Worm (Caenorhabditis elegans) whole organism, early embryonic: ENCODE data around the gene C10C6.7.

ENCODE experiments used
- B0310.2 ChIP-seq: sonication (generic microtip); optimal IDR thresholded peaks from 2 replicates; lab custom pipeline; 2016; ENCODE audit warnings: mild to moderate bottlenecking, missing genetic modification characterization, missing compliant biosample characterization
- F13C5.2 ChIP-seq: sonication (generic microtip); optimal IDR thresholded peaks from 2 replicates; lab custom pipeline; 2017; ENCODE audit warnings: mild to moderate bottlenecking, missing genetic modification characterization, inconsistent platforms, missing compliant biosample characterization
- aly-1 ChIP-seq: sonication (generic microtip); optimal IDR thresholded peaks from 2 replicates; lab custom pipeline; 2016; ENCODE audit warnings: missing genetic modification characterization, missing compliant biosample characterization
- ama-1 ChIP-seq: fragments of 150-350 bp; optimal IDR thresholded peaks from 2 replicates; lab custom pipeline; 2014
- ceh-13 ChIP-seq: fragments of 200-800 bp; sonication (Bioruptor generic); optimal IDR thresholded peaks from 2 replicates; lab custom pipeline; 2018; ENCODE audit warnings: mild to moderate bottlenecking, missing genetic modification characterization, missing compliant biosample characterization
- ceh-36 ChIP-seq: sonication (generic microtip); optimal IDR thresholded peaks from 2 replicates; lab custom pipeline; 2016; ENCODE audit warnings: missing genetic modification characterization, inconsistent platforms, missing compliant biosample characterization
- ets-7 ChIP-seq: sonication (generic microtip); optimal IDR thresholded peaks from 2 replicates; lab custom pipeline; 2016; ENCODE audit warnings: missing genotype, missing genetic modification characterization, missing compliant biosample characterization
- flt-1 ChIP-seq: fragments of 200-800 bp; sonication (Bioruptor generic); IDR thresholded peaks from 2 replicates; pipeline ENCODE4 v1.3.6; 2022; ENCODE audit warnings: missing genetic modification characterization, missing compliant biosample characterization
- hmbx-1 ChIP-seq: sonication (generic microtip); optimal IDR thresholded peaks from 2 replicates; lab custom pipeline; 2016; ENCODE audit warnings: mild to moderate bottlenecking, missing genetic modification characterization, missing compliant biosample characterization
- hmg-4 ChIP-seq: fragments of 200-800 bp; sonication (Bioruptor generic); optimal IDR thresholded peaks from 2 replicates; lab custom pipeline; 2018; ENCODE audit warnings: mild to moderate bottlenecking, missing genetic modification characterization, missing compliant biosample characterization
- hnd-1 ChIP-seq: sonication (generic microtip); optimal IDR thresholded peaks from 2 replicates; lab custom pipeline; 2016; ENCODE audit warnings: missing genetic modification characterization, missing compliant biosample characterization
- pes-1 ChIP-seq: fragments of 200-800 bp; sonication (Bioruptor generic); IDR thresholded peaks from 2 replicates; pipeline ENCODE4 v1.3.6; 2022; ENCODE audit warnings: missing genetic modification reagents, missing genetic modification characterization, missing compliant biosample characterization
- scrt-1 ChIP-seq: fragments of 200-800 bp; sonication (Bioruptor generic); IDR thresholded peaks from 2 replicates; pipeline ENCODE4 v1.3.6; 2022; ENCODE audit warnings: missing genetic modification characterization, missing compliant biosample characterization
- sea-1 ChIP-seq: fragments of 200-800 bp; sonication (Bioruptor generic); conservative IDR thresholded peaks from 2 replicates; pipeline ENCODE4 v1.3.6; 2022; ENCODE audit warnings: missing genetic modification characterization, missing compliant biosample characterization
- tbx-11 ChIP-seq: fragments of 200-800 bp; sonication (Bioruptor generic); IDR thresholded peaks from 2 replicates; pipeline ENCODE4 v1.3.6; 2022; ENCODE audit warnings: missing genetic modification characterization, missing compliant biosample characterization
- tbx-37 ChIP-seq: fragments of 200-800 bp; sonication (Bioruptor generic); conservative IDR thresholded peaks from 2 replicates; pipeline ENCODE4 v1.3.6; 2022; ENCODE audit warnings: missing genetic modification reagents, missing genetic modification characterization, missing compliant biosample characterization
- tra-4 ChIP-seq: sonication (generic microtip); optimal IDR thresholded peaks from 2 replicates; lab custom pipeline; 2017; ENCODE audit warnings: missing genetic modification characterization, missing compliant biosample characterization

C10C6.7 gene

ce11 chrIV:11480027-11480896 lies 12.9 kb upstream of the C10C6.7 start, which contains the start of the genes mbf-1 and nse-4:
TSS of gene mbf-1 (minus strand) at chrIV:11480369.
TSS of gene nse-4 (plus strand) at chrIV:11480846.
- peak; percentile 57 for TF ChIP-seq F13C5.2
- TF ChIP-seq ama-1 = no peak
- TF ChIP-seq ceh-36 (tag; lab: Kevin White, UChicago) = no peak
- no peak for TF ChIP-seq tra-4 (tag; lab: Kevin White, UChicago)

ce11 chrIV:11479095-11479494 lies 11.8 kb upstream of the C10C6.7 start, which contains the start of gene catp-8:
TSS of gene catp-8 (minus strand) at chrIV:11479251.
- TF ChIP-seq tbx-11 (GFP tag; lab: Robert Waterston, UW) = no peak
- TF ChIP-seq hnd-1 (tag; lab: Kevin White, UChicago) = no peak
- TF ChIP-seq pes-1 (GFP tag; lab: Robert Waterston, UW) = no peak
- TF ChIP-seq scrt-1 (GFP tag; lab: Robert Waterston, UW) = no peak

- TF ChIP-seq hnd-1 (tag; lab: Kevin White, UChicago) (no peak), tbx-37 (GFP tag; lab: Robert Waterston, UW) (no peak), sea-1 (GFP tag; lab: Robert Waterston, UW) (no peak), pes-1 (GFP tag; lab: Robert Waterston, UW) (no peak), ets-7 (no peak), ceh-36 (tag; lab: Kevin White, UChicago) (no peak)
Observed at ce11 chrIV:11475080-11475479, 7.8 kb upstream of the C10C6.7 start.

ce11 chrIV:11474067-11474466 lies 6.8 kb upstream of the C10C6.7 start:
- TF ChIP-seq hmg-4 (peak; percentile 97), ceh-36 (tag; lab: Kevin White, UChicago) (peak; percentile 93), pes-1 (GFP tag; lab: Robert Waterston, UW) (peak; percentile 95), tra-4 (tag; lab: Kevin White, UChicago) (peak; percentile 62), B0310.2 (tag; lab: Kevin White, UChicago) (peak; percentile 92), ama-1 (peak; percentile 65), ets-7 (peak; percentile 86), hnd-1 (tag; lab: Kevin White, UChicago) (peak; percentile 87), sea-1 (GFP tag; lab: Robert Waterston, UW) (peak; percentile 96), scrt-1 (GFP tag; lab: Robert Waterston, UW) (peak; percentile 94), F13C5.2 (peak; percentile 95), tbx-11 (GFP tag; lab: Robert Waterston, UW) (peak; percentile 97), ceh-13 (GFP tag; lab: Kevin White, UChicago) (peak; percentile 84), aly-1 (peak; percentile 95), hmbx-1 (tag; lab: Kevin White, UChicago) (peak; percentile 92), flt-1 (GFP tag; lab: Robert Waterston, UW) (peak; percentile 91), tbx-37 (GFP tag; lab: Robert Waterston, UW) (peak; percentile 95)

ce11 chrIV:11472023-11472422 lies 4.7 kb upstream of the C10C6.7 start:
- no peak for TF ChIP-seq flt-1 (GFP tag; lab: Robert Waterston, UW)
- no peak for TF ChIP-seq F13C5.2
- TF ChIP-seq ceh-13 (GFP tag; lab: Kevin White, UChicago) = no peak
- TF ChIP-seq hmg-4 = no peak
- TF ChIP-seq tbx-37 (GFP tag; lab: Robert Waterston, UW) = no peak
- no peak for TF ChIP-seq hmbx-1 (tag; lab: Kevin White, UChicago)
- TF ChIP-seq ets-7 = no peak
- TF ChIP-seq tbx-11 (GFP tag; lab: Robert Waterston, UW) = no peak
- no peak for TF ChIP-seq sea-1 (GFP tag; lab: Robert Waterston, UW)
- TF ChIP-seq hnd-1 (tag; lab: Kevin White, UChicago) = no peak
- TF ChIP-seq B0310.2 (tag; lab: Kevin White, UChicago) = no peak
- TF ChIP-seq ceh-36 (tag; lab: Kevin White, UChicago) = no peak
- TF ChIP-seq pes-1 (GFP tag; lab: Robert Waterston, UW) = no peak
- no peak for TF ChIP-seq scrt-1 (GFP tag; lab: Robert Waterston, UW)
- no peak for TF ChIP-seq aly-1

- TF ChIP-seq ceh-13 (GFP tag; lab: Kevin White, UChicago) (no peak), ets-7 (no peak), F13C5.2 (no peak), ceh-36 (tag; lab: Kevin White, UChicago) (no peak), aly-1 (no peak), hnd-1 (tag; lab: Kevin White, UChicago) (no peak), flt-1 (GFP tag; lab: Robert Waterston, UW) (no peak), B0310.2 (tag; lab: Kevin White, UChicago) (no peak), tbx-37 (GFP tag; lab: Robert Waterston, UW) (no peak), hmg-4 (no peak), scrt-1 (GFP tag; lab: Robert Waterston, UW) (no peak), hmbx-1 (tag; lab: Kevin White, UChicago) (no peak), tra-4 (tag; lab: Kevin White, UChicago) (no peak), tbx-11 (GFP tag; lab: Robert Waterston, UW) (no peak), sea-1 (GFP tag; lab: Robert Waterston, UW) (no peak), ama-1 (no peak)
Observed at ce11 chrIV:11469698-11470591, 2.6 kb upstream of the C10C6.7 start, which contains the start of the genes C10C6.13 and wht-2. TSS of gene C10C6.13 (minus strand) at chrIV:11469748. TSS of gene wht-2 (plus strand) at chrIV:11470436.
